Fruit fly (Drosophila melanogaster): Measurements from ENCODE around the gene CG17110.

The CG17110 gene

dm6 chr3R:23141678-23142338 is 50.3 kb downstream of the CG17110 start, which contains the start of gene hh (continued):
- TF ChIP-seq vvl (GFP tag; IDR thresholded peaks at IDR 0.05) (0 out of 2 replicates have a peak, but pooled peaks have one; percentile 24), Eip74EF (GFP tag; optimal IDR thresholded peaks at IDR 0.05) (no peak), tup (GFP tag; optimal IDR thresholded peaks at IDR 0.05) (no peak), MBD-R2 (GFP tag; IDR thresholded peaks at IDR 0.05) (0 out of 2 replicates have a peak, but pooled peaks have one; percentile 18), CG8478 (optimal IDR thresholded peaks at IDR 0.05) (peak; percentile 99), Rfx (GFP tag; IDR thresholded peaks at IDR 0.05) (no peak), CG34224 (GFP tag; IDR thresholded peaks at IDR 0.05; ENCODE audit: partially characterized antibody) (no peak), CG3281 (GFP tag; optimal IDR thresholded peaks at IDR 0.05) (no peak), CG17361 (GFP tag; IDR thresholded peaks at IDR 0.05) (no peak), CG31441 (GFP tag; IDR thresholded peaks at IDR 0.05) (no peak), unc-4 (GFP tag; IDR thresholded peaks at IDR 0.05; ENCODE audit: partially characterized antibody) (no peak), oc (tag; optimal IDR thresholded peaks at IDR 0.05) (peak; percentile 24), CG17829 (tag; optimal IDR thresholded peaks at IDR 0.05) (peak; percentile 26), Bteb2 (GFP tag; optimal IDR thresholded peaks at IDR 0.05) (no peak), CG15514 (GFP tag; optimal IDR thresholded peaks at IDR 0.05) (peak; percentile 9), Xrp1 (GFP tag; IDR thresholded peaks at IDR 0.05) (no peak), gsb (GFP tag; IDR thresholded peaks at IDR 0.05) (no peak), CG14667 (GFP tag; IDR thresholded peaks at IDR 0.05) (no peak), nau (GFP tag; optimal IDR thresholded peaks at IDR 0.05) (no peak), CG2712 (tag; optimal IDR thresholded peaks at IDR 0.05) (peak; percentile 17), CG8290 (GFP tag; optimal IDR thresholded peaks at IDR 0.05) (no peak), CG8290 (tag; optimal IDR thresholded peaks at IDR 0.05) (peak in 1 of 2 experiments; percentile 31), H2.0 (GFP tag; IDR thresholded peaks at IDR 0.05) (no peak), ap (GFP tag; IDR thresholded peaks at IDR 0.05) (no peak), Deaf1 (tag; optimal IDR thresholded peaks at IDR 0.05) (peak; percentile 95), CG13287 (GFP tag; IDR thresholded peaks at IDR 0.05; ENCODE audit: partially characterized antibody) (peak; percentile 11; the same call in 1 of the 2 replicates), abd-A (tag; optimal IDR thresholded peaks at IDR 0.05) (peak; percentile 44), CG12236 (GFP tag; optimal IDR thresholded peaks at IDR 0.05) (peak; percentile 81), CG7987 (GFP tag; optimal IDR thresholded peaks at IDR 0.05) (peak; percentile 8), chif (GFP tag; optimal IDR thresholded peaks at IDR 0.05) (no peak), rib (GFP tag; IDR thresholded peaks at IDR 0.05) (peak; percentile 51; the same call in 1 of the 2 replicates), pros (GFP tag; optimal IDR thresholded peaks at IDR 0.05) (peak; percentile 76), Jarid2 (GFP tag; optimal IDR thresholded peaks at IDR 0.05) (peak; percentile 63), Elba2 (GFP tag; optimal IDR thresholded peaks at IDR 0.05) (peak; percentile 83), CG3847 (GFP tag; IDR thresholded peaks at IDR 0.05) (no peak), sd (tag; optimal IDR thresholded peaks at IDR 0.05) (peak; percentile 40), Med (GFP tag) (peak; percentile 66), NC2β (GFP tag; optimal IDR thresholded peaks at IDR 0.05) (no peak), bbx (GFP tag; IDR thresholded peaks at IDR 0.05; ENCODE audit: partially characterized antibody) (0 out of 2 replicates have a peak, but pooled peaks have one; percentile 24), Hr78 (GFP tag; optimal IDR thresholded peaks at IDR 0.05) (no peak), Antp (GFP tag; optimal IDR thresholded peaks at IDR 0.05) (no peak), D19A (tag; optimal IDR thresholded peaks at IDR 0.05) (no peak), hb (GFP tag; IDR thresholded peaks at IDR 0.05; ENCODE audit: partially characterized antibody) (no peak), knrl (GFP tag; IDR thresholded peaks at IDR 0.05; ENCODE audit: partially characterized antibody) (peak; percentile 35; the same call in 1 of the 3 replicates), kni (GFP tag; optimal IDR thresholded peaks at IDR 0.05) (peak; percentile 57), CG5245 (GFP tag; optimal IDR thresholded peaks at IDR 0.05) (no peak), Optix (GFP tag; IDR thresholded peaks at IDR 0.05) (no peak), CG6175 (GFP tag; IDR thresholded peaks at IDR 0.05) (peak; percentile 33; the same call in 1 of the 3 replicates), gsb-n (tag; optimal IDR thresholded peaks at IDR 0.05) (peak; percentile 26)

All from whole organism, embryonic.